Worm (Caenorhabditis elegans) whole organism, early embryonic: ENCODE data around the gene swd-2.2.

ENCODE experiments used
- B0310.2 ChIP-seq: sonication (generic microtip); optimal IDR thresholded peaks from 2 replicates; lab custom pipeline; 2016; ENCODE audit warnings: mild to moderate bottlenecking, missing genetic modification characterization, missing compliant biosample characterization
- F13C5.2 ChIP-seq: sonication (generic microtip); optimal IDR thresholded peaks from 2 replicates; lab custom pipeline; 2017; ENCODE audit warnings: mild to moderate bottlenecking, missing genetic modification characterization, inconsistent platforms, missing compliant biosample characterization
- aly-1 ChIP-seq: sonication (generic microtip); optimal IDR thresholded peaks from 2 replicates; lab custom pipeline; 2016; ENCODE audit warnings: missing genetic modification characterization, missing compliant biosample characterization
- ama-1 ChIP-seq: fragments of 150-350 bp; optimal IDR thresholded peaks from 2 replicates; lab custom pipeline; 2014
- ceh-13 ChIP-seq: fragments of 200-800 bp; sonication (Bioruptor generic); optimal IDR thresholded peaks from 2 replicates; lab custom pipeline; 2018; ENCODE audit warnings: mild to moderate bottlenecking, missing genetic modification characterization, missing compliant biosample characterization
- ceh-36 ChIP-seq: sonication (generic microtip); optimal IDR thresholded peaks from 2 replicates; lab custom pipeline; 2016; ENCODE audit warnings: missing genetic modification characterization, inconsistent platforms, missing compliant biosample characterization
- ets-7 ChIP-seq: sonication (generic microtip); optimal IDR thresholded peaks from 2 replicates; lab custom pipeline; 2016; ENCODE audit warnings: missing genotype, missing genetic modification characterization, missing compliant biosample characterization
- flt-1 ChIP-seq: fragments of 200-800 bp; sonication (Bioruptor generic); IDR thresholded peaks from 2 replicates; pipeline ENCODE4 v1.3.6; 2022; ENCODE audit warnings: missing genetic modification characterization, missing compliant biosample characterization
- hmbx-1 ChIP-seq: sonication (generic microtip); optimal IDR thresholded peaks from 2 replicates; lab custom pipeline; 2016; ENCODE audit warnings: mild to moderate bottlenecking, missing genetic modification characterization, missing compliant biosample characterization
- hmg-4 ChIP-seq: fragments of 200-800 bp; sonication (Bioruptor generic); optimal IDR thresholded peaks from 2 replicates; lab custom pipeline; 2018; ENCODE audit warnings: mild to moderate bottlenecking, missing genetic modification characterization, missing compliant biosample characterization
- hnd-1 ChIP-seq: sonication (generic microtip); optimal IDR thresholded peaks from 2 replicates; lab custom pipeline; 2016; ENCODE audit warnings: missing genetic modification characterization, missing compliant biosample characterization
- pes-1 ChIP-seq: fragments of 200-800 bp; sonication (Bioruptor generic); IDR thresholded peaks from 2 replicates; pipeline ENCODE4 v1.3.6; 2022; ENCODE audit warnings: missing genetic modification reagents, missing genetic modification characterization, missing compliant biosample characterization
- scrt-1 ChIP-seq: fragments of 200-800 bp; sonication (Bioruptor generic); IDR thresholded peaks from 2 replicates; pipeline ENCODE4 v1.3.6; 2022; ENCODE audit warnings: missing genetic modification characterization, missing compliant biosample characterization
- sea-1 ChIP-seq: fragments of 200-800 bp; sonication (Bioruptor generic); conservative IDR thresholded peaks from 2 replicates; pipeline ENCODE4 v1.3.6; 2022; ENCODE audit warnings: missing genetic modification characterization, missing compliant biosample characterization
- tbx-11 ChIP-seq: fragments of 200-800 bp; sonication (Bioruptor generic); IDR thresholded peaks from 2 replicates; pipeline ENCODE4 v1.3.6; 2022; ENCODE audit warnings: missing genetic modification characterization, missing compliant biosample characterization
- tbx-37 ChIP-seq: fragments of 200-800 bp; sonication (Bioruptor generic); conservative IDR thresholded peaks from 2 replicates; pipeline ENCODE4 v1.3.6; 2022; ENCODE audit warnings: missing genetic modification reagents, missing genetic modification characterization, missing compliant biosample characterization
- tra-4 ChIP-seq: sonication (generic microtip); optimal IDR thresholded peaks from 2 replicates; lab custom pipeline; 2017; ENCODE audit warnings: missing genetic modification characterization, missing compliant biosample characterization

swd-2.2 gene

DNA sequence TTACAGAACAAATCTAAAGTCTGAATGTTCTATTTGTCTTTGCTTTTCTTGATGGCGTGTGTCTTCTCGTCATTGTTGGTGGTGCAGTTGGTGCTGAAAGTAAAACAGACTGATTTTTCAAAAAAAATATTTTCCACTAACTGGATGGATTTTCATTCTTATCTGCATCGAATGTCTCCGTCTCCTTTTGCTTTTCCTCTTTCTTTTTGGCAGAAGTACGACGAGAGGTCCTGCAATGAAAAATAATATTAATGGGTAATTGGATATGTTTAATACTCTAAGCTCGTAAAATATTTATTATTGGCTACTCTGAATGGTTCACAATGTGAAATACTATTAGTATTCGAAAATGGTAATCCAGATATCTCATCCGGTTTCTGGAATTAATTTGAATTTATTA lies 14.1 kb upstream of the swd-2.2 start, which contains the start of gene del-7:
Gene del-7 (plus strand): TSS at position 301 of the 400 bp plus-strand sequence.
- TF ChIP-seq scrt-1 (no peak), sea-1 (GFP tag; lab: Robert Waterston, UW) (no peak), aly-1 (no peak), hnd-1 (tag; lab: Kevin White, UChicago) (no peak), ceh-36 (tag; lab: Kevin White, UChicago) (no peak), B0310.2 (tag; lab: Kevin White, UChicago) (no peak), tbx-37 (GFP tag; lab: Robert Waterston, UW) (no peak), flt-1 (GFP tag; lab: Robert Waterston, UW) (no peak), hmbx-1 (no peak), ceh-13 (no peak)

DNA sequence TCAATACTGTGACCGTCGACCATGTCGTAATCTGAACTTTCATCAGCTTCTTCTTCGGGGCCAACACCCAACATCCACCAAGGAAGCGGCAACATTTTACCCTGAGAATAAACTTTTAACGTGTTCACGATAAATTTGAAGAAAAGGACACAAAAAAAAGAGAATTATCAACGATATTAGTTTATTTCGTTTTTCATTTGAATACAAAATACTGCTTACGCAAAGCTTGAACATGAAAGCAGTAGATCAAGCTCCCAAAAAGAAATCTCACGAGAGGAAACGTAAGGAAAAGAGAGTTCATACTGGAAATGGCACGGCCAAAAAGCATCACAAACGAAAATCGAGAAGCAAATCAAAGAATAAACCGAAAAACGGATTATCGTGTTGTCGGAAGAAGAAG lies 10.5 kb upstream of the swd-2.2 start, which contains the start of the genes C46A5.6 and C46A5.1:
Gene C46A5.6 (minus strand): TSS at position 101 of the 400 bp plus-strand sequence.
Gene C46A5.1 (plus strand): TSS at position 184 of the 400 bp plus-strand sequence.
- no peak for TF ChIP-seq hnd-1 (tag; lab: Kevin White, UChicago)
- no peak for TF ChIP-seq scrt-1
- no peak for TF ChIP-seq hmg-4 (GFP tag; lab: Kevin White, UChicago)
- no peak for TF ChIP-seq ceh-36 (tag; lab: Kevin White, UChicago)
- no peak for TF ChIP-seq flt-1 (GFP tag; lab: Robert Waterston, UW)
- no peak for TF ChIP-seq ceh-13
- TF ChIP-seq hmbx-1, result no peak
- TF ChIP-seq F13C5.2, result no peak
- no peak for TF ChIP-seq pes-1 (GFP tag; lab: Robert Waterston, UW)
- no peak for TF ChIP-seq tra-4 (tag; lab: Kevin White, UChicago)
- no peak for TF ChIP-seq ama-1
- TF ChIP-seq tbx-37 (GFP tag; lab: Robert Waterston, UW), result no peak
- TF ChIP-seq ets-7 (tag; lab: Kevin White, UChicago), result no peak
- no peak for TF ChIP-seq aly-1
- no peak for TF ChIP-seq tbx-11
- TF ChIP-seq B0310.2 (tag; lab: Kevin White, UChicago), result no peak

- TF ChIP-seq ama-1 (no peak), tbx-11 (no peak), ceh-36 (tag; lab: Kevin White, UChicago) (no peak), sea-1 (GFP tag; lab: Robert Waterston, UW) (no peak), hnd-1 (tag; lab: Kevin White, UChicago) (no peak), hmbx-1 (no peak), ceh-13 (no peak), F13C5.2 (no peak), ets-7 (tag; lab: Kevin White, UChicago) (no peak), tra-4 (tag; lab: Kevin White, UChicago) (no peak), scrt-1 (no peak), aly-1 (no peak), tbx-37 (GFP tag; lab: Robert Waterston, UW) (no peak), B0310.2 (tag; lab: Kevin White, UChicago) (no peak), hmg-4 (GFP tag; lab: Kevin White, UChicago) (no peak), flt-1 (GFP tag; lab: Robert Waterston, UW) (no peak), pes-1 (GFP tag; lab: Robert Waterston, UW) (no peak)
Observed at ce11 chrIV:7764319-7764718, 9.9 kb upstream of the swd-2.2 start.

DNA sequence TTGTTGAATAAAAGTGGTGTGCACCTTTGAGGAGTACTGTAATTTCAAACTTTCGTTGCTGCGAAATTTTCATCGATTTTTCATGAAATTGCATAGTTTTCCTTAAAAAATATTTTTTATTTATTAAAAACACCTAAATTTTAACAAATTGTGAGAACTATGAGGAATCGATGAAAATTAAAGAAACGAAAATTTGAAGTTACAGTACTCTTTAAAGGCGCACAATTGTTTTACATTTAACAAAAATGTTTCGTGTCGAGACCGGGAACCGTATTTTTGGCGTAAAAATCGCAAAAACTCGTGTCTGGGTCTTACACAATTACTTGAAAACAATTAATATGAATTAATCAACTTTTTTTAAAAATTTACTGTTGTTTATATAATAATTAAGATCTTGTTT lies 4.0 kb upstream of the swd-2.2 start, which contains the start of gene rdl-1:
Gene rdl-1 (minus strand): TSS at position 101 of the 400 bp plus-strand sequence.
- TF ChIP-seq scrt-1, result no peak
- no peak for TF ChIP-seq pes-1 (GFP tag; lab: Robert Waterston, UW)
- TF ChIP-seq F13C5.2, result no peak
- no peak for TF ChIP-seq ama-1
- TF ChIP-seq ceh-36 (tag; lab: Kevin White, UChicago), result no peak

ce11 chrIV:7775725-7776124 lies 1.5 kb downstream of the swd-2.2 start, which contains the start of gene swd-2.1:
swd-2.1 (plus strand) TSS chrIV:7776025.
- TF ChIP-seq tbx-11, result no peak
- no peak for TF ChIP-seq ets-7 (tag; lab: Kevin White, UChicago)

DNA sequence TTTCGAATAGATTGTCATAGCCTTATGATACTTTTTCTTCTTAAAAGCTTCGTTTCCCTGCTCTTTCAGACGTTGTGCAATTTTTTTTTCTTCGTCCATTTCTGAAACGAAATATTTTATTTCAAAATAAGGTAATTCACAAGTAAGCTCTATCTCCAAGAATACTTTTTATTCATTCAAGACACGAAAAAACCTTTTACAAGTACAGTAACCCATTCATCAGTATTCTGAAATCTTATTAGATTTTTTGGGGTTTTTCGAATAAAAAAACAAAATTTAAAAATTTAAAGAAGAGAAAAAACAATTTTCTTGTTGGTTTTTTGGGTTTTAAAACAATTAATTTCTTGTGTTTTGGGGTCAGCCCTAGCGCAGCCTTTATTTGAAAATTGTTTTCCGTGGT lies 4.7 kb downstream of the swd-2.2 start, which contains the start of gene rpap-3:
Gene rpap-3 (minus strand): TSS at position 101 of the 400 bp plus-strand sequence.
- TF ChIP-seq hmbx-1 (no peak), tbx-11 (no peak), ceh-36 (tag; lab: Kevin White, UChicago) (no peak), F13C5.2 (no peak), B0310.2 (tag; lab: Kevin White, UChicago) (no peak), scrt-1 (no peak), hnd-1 (tag; lab: Kevin White, UChicago) (no peak), tra-4 (tag; lab: Kevin White, UChicago) (no peak), pes-1 (GFP tag; lab: Robert Waterston, UW) (no peak), ets-7 (tag; lab: Kevin White, UChicago) (no peak), tbx-37 (GFP tag; lab: Robert Waterston, UW) (no peak), flt-1 (GFP tag; lab: Robert Waterston, UW) (no peak), sea-1 (GFP tag; lab: Robert Waterston, UW) (no peak), aly-1 (no peak), ceh-13 (no peak), ama-1 (no peak)

- TF ChIP-seq sea-1 (GFP tag; lab: Robert Waterston, UW) (no peak), flt-1 (GFP tag; lab: Robert Waterston, UW) (no peak), B0310.2 (tag; lab: Kevin White, UChicago) (no peak), ama-1 (no peak), hmbx-1 (no peak)
Observed at ce11 chrIV:7782292-7782691, 8.1 kb downstream of the swd-2.2 start, which contains the start of gene sec-10. sec-10 (minus strand) TSS chrIV:7782499.

- TF ChIP-seq ets-7 (tag; lab: Kevin White, UChicago) (no peak), B0310.2 (tag; lab: Kevin White, UChicago) (no peak), ama-1 (no peak), sea-1 (GFP tag; lab: Robert Waterston, UW) (no peak), tbx-37 (GFP tag; lab: Robert Waterston, UW) (no peak), aly-1 (no peak)
Observed at ce11 chrIV:7783801-7784411, 9.7 kb downstream of the swd-2.2 start, which contains the start of gene tag-321. tag-321 (minus strand) TSS chrIV:7783851.
